Fruit fly (Drosophila melanogaster) whole organism, larva: ENCODE data around the gene ClpX.

Experiments
- noc ChIP-seq: fragments of 200-800 bp; sonication (Bioruptor generic); optimal IDR thresholded peaks from 3 replicates; lab custom pipeline; 2019; ENCODE audit warnings: missing biosample characterization, mild to moderate bottlenecking, missing genetic modification characterization, moderate library complexity

Gene ClpX

DNA sequence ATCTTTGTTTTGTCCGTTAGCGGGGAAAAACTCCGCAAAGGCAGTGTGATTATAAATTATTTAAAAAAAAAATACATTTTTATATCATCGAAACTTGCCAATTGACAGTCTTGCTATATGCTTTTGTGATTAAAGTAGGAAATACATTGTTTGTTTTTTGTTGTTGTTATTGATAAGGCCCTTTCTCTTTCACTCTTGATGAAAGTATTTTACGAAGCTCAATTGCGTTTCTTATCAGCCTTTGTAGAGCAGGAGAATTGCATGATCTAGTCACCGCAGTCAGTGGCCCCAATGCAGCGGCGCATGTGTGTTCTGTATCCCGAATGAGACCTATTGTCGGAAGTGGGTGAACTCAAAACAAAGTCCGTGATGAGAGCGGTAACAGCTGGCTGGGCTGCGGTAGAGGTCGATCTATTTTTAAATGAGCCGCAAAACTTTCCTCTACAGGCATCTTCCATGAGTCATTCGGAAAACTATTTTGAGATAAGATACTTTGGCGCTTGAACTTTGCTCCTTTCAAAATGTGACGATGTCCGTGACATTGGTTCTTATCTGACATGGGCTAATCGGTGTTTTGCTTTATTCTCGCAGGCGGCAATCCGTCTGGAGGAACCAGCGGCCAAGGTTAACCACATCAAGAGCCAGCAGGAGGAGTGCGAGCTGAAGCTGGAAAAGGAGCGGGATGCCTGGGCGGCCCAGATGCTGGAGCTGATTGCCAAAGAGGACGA lies 7.0 kb upstream of the ClpX start:
- TF ChIP-seq noc (tag; lab: Kevin White, UChicago) = no peak

dm6 chr3R:19909541-19910182 lies 6.2 kb upstream of the ClpX start:
- TF ChIP-seq noc (tag; lab: Kevin White, UChicago) = no peak

DNA sequence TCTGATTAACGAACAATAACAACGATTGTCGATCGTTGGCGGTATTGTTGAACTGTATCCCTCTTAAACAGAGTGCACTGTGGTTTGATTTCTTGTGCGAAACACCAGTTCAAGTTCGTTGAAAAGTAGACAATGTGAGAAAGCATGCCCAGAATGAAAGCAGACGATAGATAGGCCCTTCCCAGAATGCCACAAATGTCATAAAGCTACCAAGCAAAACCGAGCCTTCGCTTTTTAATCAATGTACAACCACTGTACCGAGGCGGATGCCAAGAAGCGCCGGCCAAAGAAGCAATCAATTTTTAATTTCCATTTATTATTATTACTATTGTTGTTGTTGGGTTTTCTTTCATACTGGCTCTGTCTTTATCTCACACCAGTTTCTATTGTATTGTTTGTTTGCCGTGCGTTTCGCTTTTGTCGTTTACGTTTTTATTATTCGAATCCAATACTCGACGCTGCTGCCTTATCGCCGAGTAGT lies 5.4 kb upstream of the ClpX start:
- peak; percentile 69 for TF ChIP-seq noc (tag; lab: Kevin White, UChicago)

DNA sequence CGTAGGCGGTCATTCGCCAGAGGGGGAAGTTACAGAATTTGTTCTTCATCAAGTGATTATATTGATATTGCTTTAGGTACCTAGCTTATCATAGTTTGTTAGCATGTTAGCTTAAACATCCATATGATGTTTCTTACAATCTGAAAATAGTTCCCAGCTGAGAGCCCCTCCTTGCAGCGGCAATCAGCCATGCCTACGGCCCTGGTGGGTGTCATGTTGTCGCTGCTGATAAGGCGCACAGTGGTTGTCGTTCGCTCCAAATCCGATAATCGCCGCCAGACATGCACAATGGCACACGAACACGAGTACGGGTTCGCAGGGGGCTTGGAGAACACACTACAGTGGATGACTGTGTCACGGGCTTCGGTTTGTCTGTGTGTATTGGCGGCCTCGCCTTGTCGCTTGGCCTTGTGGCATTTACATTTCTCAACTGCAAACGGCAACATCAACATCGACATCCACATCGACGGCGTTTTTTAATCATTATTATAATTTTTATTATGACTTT lies 2.5 kb upstream of the ClpX start:
- TF ChIP-seq noc (tag; lab: Kevin White, UChicago) = peak; percentile 92

DNA sequence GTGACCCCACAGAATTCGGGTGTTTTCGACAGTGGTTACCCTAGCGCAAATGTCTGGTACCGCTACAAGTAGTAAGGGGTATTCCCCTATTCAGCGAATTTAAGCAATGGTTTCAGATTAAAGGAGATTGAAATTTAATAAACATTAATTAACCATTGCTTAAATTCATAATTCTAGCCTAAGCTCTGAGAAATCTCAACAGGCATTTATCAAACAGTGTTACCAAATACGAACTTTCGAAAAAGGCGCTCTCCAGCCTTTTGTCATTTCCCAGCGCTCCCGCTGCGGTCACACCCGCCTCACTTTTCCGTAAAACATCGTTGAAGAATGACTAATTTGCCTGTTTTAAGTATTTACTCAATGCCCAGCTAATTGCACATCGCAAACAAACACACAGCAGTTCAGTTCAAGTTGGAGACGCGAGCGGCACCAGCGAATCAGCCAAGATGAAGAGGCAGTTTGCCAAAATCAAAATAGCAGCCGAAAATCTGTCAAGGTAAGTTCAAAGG lies 1.4 kb upstream of the ClpX start, which contains the start of the genes Surf6 and RhoGAP92B:
Gene Surf6, minus strand, starts transcription at position 4 of the 509 bp plus-strand sequence.
Gene RhoGAP92B, plus strand, starts transcription at position 300 of the 509 bp plus-strand sequence.
- peak; percentile 75 for TF ChIP-seq noc (tag; lab: Kevin White, UChicago)

DNA sequence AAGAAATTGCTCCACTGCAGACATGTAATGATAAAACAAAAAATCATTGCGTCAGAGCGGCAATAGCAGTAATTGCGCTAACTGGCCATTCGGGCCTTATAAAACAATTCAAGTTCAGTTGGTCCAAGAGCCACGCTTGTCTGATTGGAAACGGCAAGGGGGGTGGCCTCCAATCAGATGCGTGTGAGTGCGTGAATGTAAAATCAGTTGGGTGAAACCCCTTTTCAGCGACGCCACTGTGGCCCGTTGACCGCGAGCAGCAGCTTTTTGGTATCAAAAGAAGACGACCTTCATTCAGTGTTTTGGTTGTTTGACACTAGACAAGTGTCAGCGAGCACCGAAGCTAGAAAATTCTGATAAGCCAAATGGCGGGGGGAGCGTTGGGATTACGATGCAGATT lies 1.2 kb downstream of the ClpX start:
- TF ChIP-seq noc (tag; lab: Kevin White, UChicago) = peak; percentile 14

- no peak for TF ChIP-seq noc (tag; lab: Kevin White, UChicago)
These were observed 1.7 kb downstream of the ClpX start for dm6 chr3R:19901742-19902141.

- no peak for TF ChIP-seq noc (tag; lab: Kevin White, UChicago)
These were observed 8.2 kb downstream of the ClpX start for dm6 chr3R:19895305-19895704.

- TF ChIP-seq noc (tag; lab: Kevin White, UChicago) = peak; percentile 53
These were observed 11.4 kb downstream of the ClpX start for dm6 chr3R:19892046-19892445.

dm6 chr3R:19891363-19891762 lies 12.1 kb downstream of the ClpX start:
- no peak for TF ChIP-seq noc (tag; lab: Kevin White, UChicago)

DNA sequence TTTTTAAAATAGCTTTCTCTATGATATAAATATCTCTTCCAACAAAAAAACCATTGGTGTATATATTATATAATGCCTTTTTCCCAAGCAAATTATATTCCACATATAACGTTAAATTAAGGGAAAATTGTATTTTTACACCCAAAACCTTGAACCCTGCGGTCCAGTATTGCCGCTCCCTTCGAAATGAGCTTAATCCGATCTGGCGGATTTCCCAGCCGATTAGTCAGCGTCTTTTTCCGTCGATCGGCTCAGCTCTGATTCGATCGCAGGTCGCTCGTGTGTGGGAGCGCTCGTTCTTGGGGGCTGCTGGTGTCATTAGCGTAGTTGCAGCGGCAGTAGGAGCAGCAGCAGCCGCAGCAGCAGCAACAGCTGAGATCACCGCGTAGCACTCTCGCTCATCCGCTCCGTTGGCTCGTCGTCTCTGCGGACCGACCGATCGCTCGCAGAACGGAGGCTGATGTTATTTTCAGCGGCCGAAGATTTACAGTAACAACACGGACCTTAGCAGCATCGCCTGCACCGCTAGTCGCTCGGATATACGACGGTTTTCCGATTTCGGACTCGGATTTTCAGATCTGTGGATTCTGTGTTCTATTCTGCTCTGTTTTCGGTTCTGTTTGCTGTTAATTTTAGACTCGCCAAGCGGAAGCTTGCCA lies 13.0 kb downstream of the ClpX start, which contains the start of gene CG4733:
Gene CG4733, plus strand, starts transcription at position 350 of the 659 bp plus-strand sequence.
- no peak for TF ChIP-seq noc (tag; lab: Kevin White, UChicago)

DNA sequence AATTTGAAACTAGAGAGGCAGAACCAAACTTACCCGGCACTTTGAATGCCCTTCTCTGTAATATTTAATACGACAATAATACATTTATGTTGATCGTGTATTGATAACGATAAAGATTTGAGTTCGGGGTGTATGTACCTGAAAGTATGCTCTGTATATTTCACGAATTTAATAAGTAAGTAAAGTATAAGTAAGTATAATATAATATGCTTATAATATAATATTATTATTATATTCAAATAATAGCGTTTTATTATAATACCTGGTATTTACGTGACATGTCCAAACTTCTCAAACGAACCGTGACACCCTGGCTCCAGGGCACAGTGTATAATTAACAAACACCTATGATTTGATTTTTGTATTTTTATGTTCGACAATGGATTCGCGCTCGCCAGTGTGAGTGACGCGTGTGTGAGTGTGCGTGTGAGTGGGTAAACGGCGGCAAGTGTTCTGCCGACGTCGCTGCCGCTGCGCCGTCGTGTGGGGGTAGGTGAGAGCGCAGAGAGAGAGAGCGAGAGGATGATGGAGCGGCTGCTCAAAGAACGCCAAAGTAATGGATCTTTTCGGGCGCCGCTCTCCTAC lies 13.8 kb downstream of the ClpX start:
- peak; percentile 92 for TF ChIP-seq noc (tag; lab: Kevin White, UChicago)

dm6 chr3R:19888156-19888784 lies 15.2 kb downstream of the ClpX start, which contains the start of gene ninaE:
ninaE (minus strand) TSS chr3R:19888206.
- TF ChIP-seq noc (tag; lab: Kevin White, UChicago) = no peak

DNA sequence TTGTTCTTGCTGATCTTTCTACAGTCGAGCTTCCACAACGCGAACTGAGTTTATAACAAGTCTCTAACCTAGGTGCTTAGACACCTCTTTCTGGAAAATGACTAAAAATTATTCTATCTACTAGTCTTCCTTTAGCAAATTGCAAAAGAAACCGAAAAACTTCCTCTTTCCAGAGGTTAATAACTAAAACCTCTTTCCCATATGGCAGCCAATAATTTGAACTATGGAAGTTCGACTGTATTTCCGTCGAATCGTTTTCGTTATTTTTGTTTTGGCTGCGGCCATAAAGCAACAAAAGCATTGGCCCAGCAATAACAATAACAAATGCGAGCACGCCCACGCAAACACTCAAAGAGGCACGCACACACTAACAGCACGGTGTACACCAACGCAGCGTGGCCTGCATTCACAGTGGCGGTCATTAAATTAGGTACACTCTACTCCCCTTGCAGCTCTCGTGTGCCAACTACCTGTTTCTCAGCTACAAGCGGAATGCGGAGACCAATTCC lies 23.0 kb downstream of the ClpX start:
- TF ChIP-seq noc (tag; lab: Kevin White, UChicago) = peak; percentile 88
